Fruit fly (Drosophila melanogaster): ENCODE results near the gene CG17475.

dm6 chr3R:17135747-17136146, 5.5 kb upstream of the CG17475 start, which contains the start of gene CG5246:
- TF ChIP-seq ap (GFP tag; IDR thresholded peaks at IDR 0.05) (no peak), vfl (GFP tag; optimal IDR thresholded peaks at IDR 0.05) (no peak), mam (GFP tag; optimal IDR thresholded peaks at IDR 0.05) (no peak), CG8765 (GFP tag; IDR thresholded peaks at IDR 0.05) (no peak), prd (optimal IDR thresholded peaks at IDR 0.05) (no peak), prd (GFP tag; IDR thresholded peaks at IDR 0.05) (no peak), NC2β (GFP tag; optimal IDR thresholded peaks at IDR 0.05) (no peak), CG2875 (GFP tag; optimal IDR thresholded peaks at IDR 0.05) (no peak), CG12769 (tag; optimal IDR thresholded peaks at IDR 0.05) (no peak)
